Fruit fly (Drosophila melanogaster) whole organism, prepupa: ENCODE data around the gene Ugt37D1.

ENCODE experiments used
- CG10669 ChIP-seq: fragments of 200-800 bp; sonication (Bioruptor generic); optimal IDR thresholded peaks from 3 replicates; lab custom pipeline; 2018; ENCODE audit warnings: missing biosample characterization, mild to moderate bottlenecking, missing genetic modification characterization, moderate library complexity
- CG16779 ChIP-seq: fragments of 200-800 bp; sonication (Bioruptor generic); optimal IDR thresholded peaks from 3 replicates; lab custom pipeline; 2017; ENCODE audit warnings: missing biosample characterization, mild to moderate bottlenecking, missing genetic modification characterization
- CG3032 ChIP-seq: fragments of 200-800 bp; optimal IDR thresholded peaks from 2 replicates; lab custom pipeline; 2019; ENCODE audit warnings: missing biosample characterization, mild to moderate bottlenecking, missing genetic modification characterization, moderate library complexity
- Lpt ChIP-seq: fragments of 200-800 bp; sonication (Bioruptor generic); optimal IDR thresholded peaks from 3 replicates; lab custom pipeline; 2016; ENCODE audit warnings: missing biosample characterization, missing genetic modification characterization
- OdsH ChIP-seq: fragments of 200-800 bp; sonication (Bioruptor generic); optimal IDR thresholded peaks from 3 replicates; lab custom pipeline; 2016; ENCODE audit warnings: missing biosample characterization, missing genetic modification characterization
- Sox15 ChIP-seq: fragments of 200-800 bp; sonication (Bioruptor generic); optimal IDR thresholded peaks from 3 replicates; lab custom pipeline; 2016; ENCODE audit warnings: missing biosample characterization, missing genetic modification characterization
- cyc ChIP-seq: fragments of 200-800 bp; sonication (Bioruptor generic); optimal IDR thresholded peaks from 3 replicates; lab custom pipeline; 2016; ENCODE audit warnings: missing biosample characterization, missing genetic modification characterization
- dsx ChIP-seq: fragments of 200-800 bp; optimal IDR thresholded peaks from 3 replicates; lab custom pipeline; 2019; ENCODE audit warnings: missing biosample characterization, mild to moderate bottlenecking, missing genetic modification characterization, moderate library complexity; ENCODE audit not compliant: poor library complexity, severe bottlenecking

dm6 chr2L:16791345-16791744 lies 7.5 kb upstream of the Ugt37D1 start, which contains the start of gene CG17928:
- TF ChIP-seq OdsH (GFP tag; lab: Kevin White, UChicago), result no peak
- no peak for TF ChIP-seq CG16779 (tag; lab: Kevin White, UChicago)
- no peak for TF ChIP-seq cyc (GFP tag; lab: Kevin White, UChicago)
- TF ChIP-seq Sox15 (GFP tag; lab: Kevin White, UChicago), result no peak
- no peak for TF ChIP-seq CG3032
- TF ChIP-seq Lpt, result no peak
- no peak for TF ChIP-seq dsx (GFP tag; lab: Kevin White, UChicago)
- no peak for TF ChIP-seq CG10669
